Fruit fly (Drosophila melanogaster): Measurements from ENCODE around the gene ATPsynCF6.

ATPsynCF6 gene

DNA sequence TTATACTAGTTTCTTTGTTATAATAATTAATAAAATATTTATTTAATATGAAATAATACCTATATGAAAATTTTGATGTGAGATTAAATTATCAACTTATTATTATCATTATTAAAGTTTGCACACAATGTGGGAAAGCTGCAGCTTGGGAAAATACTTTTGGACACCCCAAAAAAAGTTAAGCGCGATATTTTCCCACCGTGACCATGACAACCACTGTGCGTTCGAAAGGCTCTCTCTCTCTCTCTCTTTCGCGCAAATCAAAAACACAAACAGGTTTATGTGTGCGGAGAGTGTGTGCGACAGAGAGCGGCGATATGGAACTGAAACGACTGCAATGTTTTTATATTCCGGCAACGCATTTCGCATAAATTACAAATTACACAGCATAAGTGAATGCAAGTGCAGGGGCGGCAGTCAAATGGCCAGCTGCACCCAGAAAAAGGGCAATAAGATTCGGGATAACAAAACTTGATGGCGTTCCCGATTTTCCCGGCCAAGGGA lies 8.9 kb downstream of the ATPsynCF6 start (continued):
- TF ChIP-seq odd (GFP tag; optimal IDR thresholded peaks at IDR 0.05) (no peak), PHDP (tag; optimal IDR thresholded peaks at IDR 0.05) (peak; percentile 53), CG5953 (GFP tag; IDR thresholded peaks at IDR 0.05) (peak; percentile 29; the same call in 1 of the 2 replicates), CG8944 (GFP tag; optimal IDR thresholded peaks at IDR 0.05) (peak; percentile 1), br (optimal IDR thresholded peaks at IDR 0.05) (no peak), D (optimal IDR thresholded peaks at IDR 0.05) (no peak), D (GFP tag; optimal IDR thresholded peaks at IDR 0.05) (peak; percentile 28), lola (GFP tag; optimal IDR thresholded peaks at IDR 0.05) (peak in 1 of 3 experiments; percentile 67), h (optimal IDR thresholded peaks at IDR 0.05) (no peak), lilli (GFP tag; optimal IDR thresholded peaks at IDR 0.05) (peak; percentile 10), CG2199 (GFP tag; IDR thresholded peaks at IDR 0.05) (peak; percentile 51; the same call in 1 of the 3 replicates), CG10209 (GFP tag; optimal IDR thresholded peaks at IDR 0.05) (peak; percentile 49), CG4707 (GFP tag; optimal IDR thresholded peaks at IDR 0.05) (peak; percentile 98), Bgb (GFP tag; IDR thresholded peaks at IDR 0.05; ENCODE audit: partially characterized antibody) (no peak), CG11456 (GFP tag; IDR thresholded peaks at IDR 0.05) (peak; percentile 64; the same call in 2 of the 3 replicates), CG7556 (GFP tag; optimal IDR thresholded peaks at IDR 0.05) (peak; percentile 53), Blimp-1 (GFP tag; optimal IDR thresholded peaks at IDR 0.05) (peak; percentile 55), CG12104 (GFP tag; optimal IDR thresholded peaks at IDR 0.05) (peak; percentile 61), Kr (GFP tag; optimal IDR thresholded peaks at IDR 0.05) (peak; percentile 20), BEAF-32 (GFP tag; optimal IDR thresholded peaks at IDR 0.05) (no peak), CG17385 (GFP tag; optimal IDR thresholded peaks at IDR 0.05) (peak; percentile 34), CG17361 (GFP tag; IDR thresholded peaks at IDR 0.05) (peak; percentile 86), CG1603 (tag; optimal IDR thresholded peaks at IDR 0.05) (peak; percentile 14), sc (optimal IDR thresholded peaks at IDR 0.05) (no peak), sc (GFP tag; optimal IDR thresholded peaks at IDR 0.05) (peak; percentile 25), otp (GFP tag; IDR thresholded peaks at IDR 0.05) (peak; percentile 4; the same call in 1 of the 3 replicates), lab (GFP tag; optimal IDR thresholded peaks at IDR 0.05) (peak; percentile 47), CG1024 (GFP tag; IDR thresholded peaks at IDR 0.05) (0 out of 2 replicates have a peak, but pooled peaks have one; percentile 15), unpg (GFP tag; optimal IDR thresholded peaks at IDR 0.05) (peak; percentile 40), nmo (GFP tag; optimal IDR thresholded peaks at IDR 0.05) (peak; percentile 49), vnd (GFP tag; IDR thresholded peaks at IDR 0.05; ENCODE audit: partially characterized antibody) (no peak), kni (GFP tag; optimal IDR thresholded peaks at IDR 0.05) (peak; percentile 81), stc (GFP tag; IDR thresholded peaks at IDR 0.05) (0 out of 2 replicates have a peak, but pooled peaks have one; percentile 44), Nf-YB (GFP tag; optimal IDR thresholded peaks at IDR 0.05) (peak; percentile 0), CG4424 (GFP tag; optimal IDR thresholded peaks at IDR 0.05) (peak; percentile 48), grn (GFP tag; optimal IDR thresholded peaks at IDR 0.05) (no peak), Xrp1 (GFP tag; IDR thresholded peaks at IDR 0.05) (peak; percentile 74), Med (GFP tag) (peak; percentile 67), Rfx (GFP tag; IDR thresholded peaks at IDR 0.05) (peak; percentile 77), CG8388 (GFP tag; optimal IDR thresholded peaks at IDR 0.05) (peak; percentile 51), CG10147 (GFP tag; optimal IDR thresholded peaks at IDR 0.05) (peak; percentile 22), CG13123 (GFP tag; optimal IDR thresholded peaks at IDR 0.05) (no peak), CG2712 (tag; optimal IDR thresholded peaks at IDR 0.05) (peak; percentile 79), CG13424 (tag; optimal IDR thresholded peaks at IDR 0.05) (peak; percentile 45), chm (GFP tag; IDR thresholded peaks at IDR 0.05) (0 out of 2 replicates have a peak, but pooled peaks have one; percentile 36), CG1602 (GFP tag; optimal IDR thresholded peaks at IDR 0.05) (peak; percentile 50), CG34422 (GFP tag; IDR thresholded peaks at IDR 0.05) (0 out of 3 replicates have a peak, but pooled peaks have one; percentile 32), NK7.1 (GFP tag; optimal IDR thresholded peaks at IDR 0.05) (no peak), slbo (GFP tag; IDR thresholded peaks at IDR 0.05) (peak; percentile 53), CG17328 (GFP tag; IDR thresholded peaks at IDR 0.05) (peak; percentile 22; the same call in 1 of the 2 replicates)

All from whole organism, embryonic.